Worm (Caenorhabditis elegans) whole organism, early embryonic: ENCODE data around the gene mask-1.

Experiments used
- B0310.2 ChIP-seq: sonication (generic microtip); optimal IDR thresholded peaks from 2 replicates; lab custom pipeline; 2016; ENCODE audit warnings: mild to moderate bottlenecking, missing genetic modification characterization, missing compliant biosample characterization
- aly-1 ChIP-seq: sonication (generic microtip); optimal IDR thresholded peaks from 2 replicates; lab custom pipeline; 2016; ENCODE audit warnings: missing genetic modification characterization, missing compliant biosample characterization
- ama-1 ChIP-seq: fragments of 150-350 bp; optimal IDR thresholded peaks from 2 replicates; lab custom pipeline; 2014
- ets-7 ChIP-seq: sonication (generic microtip); optimal IDR thresholded peaks from 2 replicates; lab custom pipeline; 2016; ENCODE audit warnings: missing genotype, missing genetic modification characterization, missing compliant biosample characterization
- flt-1 ChIP-seq: fragments of 200-800 bp; sonication (Bioruptor generic); IDR thresholded peaks from 2 replicates; pipeline ENCODE4 v1.3.6; 2022; ENCODE audit warnings: missing genetic modification characterization, missing compliant biosample characterization
- hmbx-1 ChIP-seq: sonication (generic microtip); optimal IDR thresholded peaks from 2 replicates; lab custom pipeline; 2016; ENCODE audit warnings: mild to moderate bottlenecking, missing genetic modification characterization, missing compliant biosample characterization
- hmg-4 ChIP-seq: fragments of 200-800 bp; sonication (Bioruptor generic); optimal IDR thresholded peaks from 2 replicates; lab custom pipeline; 2018; ENCODE audit warnings: mild to moderate bottlenecking, missing genetic modification characterization, missing compliant biosample characterization
- pes-1 ChIP-seq: fragments of 200-800 bp; sonication (Bioruptor generic); IDR thresholded peaks from 2 replicates; pipeline ENCODE4 v1.3.6; 2022; ENCODE audit warnings: missing genetic modification reagents, missing genetic modification characterization, missing compliant biosample characterization
- sea-1 ChIP-seq: fragments of 200-800 bp; sonication (Bioruptor generic); conservative IDR thresholded peaks from 2 replicates; pipeline ENCODE4 v1.3.6; 2022; ENCODE audit warnings: missing genetic modification characterization, missing compliant biosample characterization
- tbx-11 ChIP-seq: fragments of 200-800 bp; sonication (Bioruptor generic); IDR thresholded peaks from 2 replicates; pipeline ENCODE4 v1.3.6; 2022; ENCODE audit warnings: missing genetic modification characterization, missing compliant biosample characterization
- tra-4 ChIP-seq: sonication (generic microtip); optimal IDR thresholded peaks from 2 replicates; lab custom pipeline; 2017; ENCODE audit warnings: missing genetic modification characterization, missing compliant biosample characterization

- no peak for TF ChIP-seq ama-1 (lab: Kevin White, UChicago)
- TF ChIP-seq aly-1 (tag; lab: Kevin White, UChicago), result no peak
- TF ChIP-seq sea-1 (GFP tag; lab: Robert Waterston, UW), result no peak
- TF ChIP-seq flt-1, result no peak
- TF ChIP-seq tra-4 (tag; lab: Kevin White, UChicago), result no peak
- no peak for TF ChIP-seq ets-7 (tag; lab: Kevin White, UChicago)
- no peak for TF ChIP-seq hmg-4 (GFP tag; lab: Kevin White, UChicago)
- TF ChIP-seq tbx-11 (GFP tag; lab: Robert Waterston, UW), result no peak
- TF ChIP-seq B0310.2 (tag; lab: Kevin White, UChicago), result no peak
- TF ChIP-seq pes-1 (GFP tag; lab: Robert Waterston, UW), result no peak
- no peak for TF ChIP-seq hmbx-1 (tag; lab: Kevin White, UChicago)
Observed at ce11 chrIV:10357842-10358241, 16.9 kb upstream of the mask-1 start, which contains the start of gene gkow-1.
